Worm (Caenorhabditis elegans): Measurements from ENCODE around the gene F58E6.8.

ce11 chrV:9775734-9776133 lies 20.1 kb upstream of the F58E6.8 start, which contains the start of gene F46B6.12:
- no peak for TF ChIP-seq tbx-11 (GFP tag; IDR thresholded peaks at IDR 0.05)
- TF ChIP-seq ama-1 (optimal IDR thresholded peaks at IDR 0.05): no peak
- TF ChIP-seq ceh-13 (GFP tag; optimal IDR thresholded peaks at IDR 0.05): no peak
- TF ChIP-seq aly-1 (tag; optimal IDR thresholded peaks at IDR 0.05): no peak
- no peak for TF ChIP-seq scrt-1 (GFP tag; IDR thresholded peaks at IDR 0.05)
- TF ChIP-seq tra-4 (tag; optimal IDR thresholded peaks at IDR 0.05): no peak
- no peak for TF ChIP-seq pes-1 (GFP tag; IDR thresholded peaks at IDR 0.05)
- TF ChIP-seq tbx-37 (GFP tag; conservative IDR thresholded peaks at IDR 0.05): no peak
- no peak for TF ChIP-seq ets-7 (tag; optimal IDR thresholded peaks at IDR 0.05)
- no peak for TF ChIP-seq sea-1 (GFP tag; conservative IDR thresholded peaks at IDR 0.05)
- TF ChIP-seq F13C5.2 (tag; optimal IDR thresholded peaks at IDR 0.05): no peak
- TF ChIP-seq B0310.2 (tag; optimal IDR thresholded peaks at IDR 0.05): no peak
- TF ChIP-seq hnd-1 (tag; optimal IDR thresholded peaks at IDR 0.05): no peak

Data from whole organism, early embryonic.